Fruit fly (Drosophila melanogaster) Kc167 (cell line): ENCODE results near the gene CG32152.

Experiments used
- Myc ChIP-seq: fragments of >200 bp; optimal IDR thresholded peaks from 2 replicates; lab custom pipeline; 2017; ENCODE audit warnings: missing external identifiers
- Sin3A ChIP-seq: fragments of >200 bp; optimal IDR thresholded peaks from 2 replicates; lab custom pipeline; 2018; ENCODE audit warnings: missing external identifiers
- h ChIP-seq: fragments of >200 bp; optimal IDR thresholded peaks from 3 replicates; lab custom pipeline; 2018; ENCODE audit warnings: missing external identifiers
- insv ChIP-seq: fragments of >200 bp; optimal IDR thresholded peaks from 3 replicates; lab custom pipeline; 2018; ENCODE audit warnings: missing external identifiers
- psq ChIP-seq: fragments of >200 bp; optimal IDR thresholded peaks from 2 replicates; lab custom pipeline; 2017; ENCODE audit warnings: missing external identifiers
- ttk ChIP-seq: sonication (Bioruptor generic); optimal IDR thresholded peaks from 2 replicates; lab custom pipeline; 2017; ENCODE audit warnings: missing external identifiers

The CG32152 gene

DNA sequence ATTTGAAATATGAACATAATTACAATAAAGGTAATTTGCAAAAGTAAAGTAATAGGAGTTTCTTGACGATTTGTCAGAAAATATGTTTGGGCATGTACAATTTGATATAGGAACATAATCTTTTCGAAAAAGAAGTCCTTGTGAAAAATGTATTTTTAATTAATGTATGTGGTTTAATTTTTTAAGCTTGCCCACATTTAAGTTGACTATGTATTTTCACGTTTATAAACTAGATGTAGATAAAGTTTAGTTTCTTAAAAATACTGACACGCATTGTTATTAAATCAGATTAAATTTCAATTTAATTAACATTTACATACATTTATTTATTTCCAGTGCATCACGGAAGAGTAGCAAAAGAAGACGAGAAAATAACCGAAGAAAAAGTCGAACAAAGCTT, 32.7 kb upstream of the CG32152 start:
- TF ChIP-seq ttk (no peak), insv (lab: Kevin White, UChicago) (no peak), psq (no peak), h (lab: Kevin White, UChicago) (no peak), Myc (no peak), Sin3A (lab: Kevin White, UChicago) (no peak)

DNA sequence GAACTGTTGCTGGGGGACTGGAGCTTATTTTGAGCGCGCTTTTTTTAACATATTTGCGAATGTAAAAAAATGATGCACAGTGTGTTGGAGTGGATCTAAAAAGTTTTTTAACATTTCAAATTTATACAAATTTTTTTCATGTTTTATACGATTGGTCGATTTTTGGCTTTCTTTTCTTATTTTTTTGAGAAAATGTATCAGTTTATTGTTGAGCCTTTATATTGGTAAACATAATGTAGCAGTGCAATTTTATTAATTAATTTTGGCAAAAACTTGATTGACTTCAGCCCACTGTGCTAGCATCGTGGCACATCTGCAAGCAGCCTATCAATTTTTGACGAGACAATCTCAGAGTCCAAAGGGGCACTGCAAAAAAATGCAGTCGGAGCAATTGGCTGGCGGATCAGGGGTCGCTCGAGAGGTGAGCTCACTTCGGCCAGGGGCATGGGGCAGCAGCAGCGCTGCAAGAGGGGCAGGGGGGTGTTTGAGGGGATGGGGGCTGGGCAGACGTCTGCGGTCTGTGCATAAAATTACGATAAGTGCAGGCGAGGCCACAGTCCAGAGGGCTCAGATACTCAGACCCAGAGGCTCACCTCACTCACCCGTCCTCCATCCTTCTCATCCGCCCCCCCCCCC, 31.9 kb upstream of the CG32152 start:
- TF ChIP-seq Myc = no peak
- no peak for TF ChIP-seq psq
- TF ChIP-seq insv (lab: Kevin White, UChicago) = no peak
- no peak for TF ChIP-seq h (lab: Kevin White, UChicago)
- no peak for TF ChIP-seq ttk
- no peak for TF ChIP-seq Sin3A (lab: Kevin White, UChicago)

DNA sequence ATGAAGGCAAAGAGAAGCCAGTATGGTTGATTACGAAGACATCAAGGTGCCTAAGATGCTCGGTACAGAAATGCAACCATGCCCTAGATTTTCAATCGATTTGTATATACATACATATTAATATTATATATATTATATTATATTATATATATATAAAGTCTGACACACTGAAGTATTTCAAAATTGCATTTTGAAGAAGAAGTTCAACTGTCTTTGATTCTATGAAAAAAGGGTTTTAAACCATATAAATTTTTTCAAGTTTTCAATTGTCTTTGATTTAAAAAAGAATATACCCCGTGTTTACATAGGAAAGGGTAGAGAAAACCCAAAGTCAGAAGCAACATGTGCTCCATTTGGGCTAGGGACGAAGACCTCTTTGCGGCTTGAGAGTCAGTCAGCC, 30.9 kb upstream of the CG32152 start:
- TF ChIP-seq psq (no peak), ttk (no peak)

DNA sequence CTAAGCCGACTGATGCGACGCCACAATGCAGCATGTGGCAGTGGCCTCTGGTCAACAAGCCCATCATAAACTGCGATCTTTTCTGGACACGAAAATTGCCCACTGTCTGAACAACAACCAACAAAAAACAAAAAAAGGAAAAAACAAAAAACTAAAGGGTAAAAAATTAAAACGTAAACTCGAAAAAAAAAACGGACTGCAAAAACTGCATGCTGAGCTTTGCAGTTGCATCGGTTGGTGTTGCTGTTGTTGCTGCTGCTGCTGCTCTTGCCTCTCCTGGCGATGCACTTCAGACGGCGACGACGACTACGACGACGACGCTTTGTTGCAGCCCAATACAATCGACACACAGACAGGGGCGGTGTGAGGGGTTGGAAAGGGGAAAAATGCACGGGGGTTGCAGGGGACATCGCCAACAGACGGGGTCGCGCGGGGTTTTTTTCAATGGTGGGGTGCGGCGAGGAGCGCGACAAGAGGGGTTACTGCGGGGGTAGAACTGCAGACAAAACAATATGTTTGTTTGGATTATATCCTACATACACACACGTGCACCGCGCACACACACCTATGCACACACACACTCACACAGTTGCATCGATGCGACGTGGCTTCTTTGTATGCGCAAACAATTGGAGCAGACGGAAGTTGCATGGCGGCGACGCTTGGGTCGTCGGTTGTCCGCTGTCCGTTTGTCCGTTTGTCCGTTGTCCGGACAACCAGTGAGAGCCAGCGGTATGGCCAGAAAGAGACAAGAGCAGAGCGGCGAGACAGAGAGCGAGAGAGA, 30.2 kb upstream of the CG32152 start:
- no peak for TF ChIP-seq Sin3A (lab: Kevin White, UChicago)
- no peak for TF ChIP-seq Myc
- no peak for TF ChIP-seq h (lab: Kevin White, UChicago)
- TF ChIP-seq psq = no peak
- no peak for TF ChIP-seq insv (lab: Kevin White, UChicago)
- TF ChIP-seq ttk = no peak

DNA sequence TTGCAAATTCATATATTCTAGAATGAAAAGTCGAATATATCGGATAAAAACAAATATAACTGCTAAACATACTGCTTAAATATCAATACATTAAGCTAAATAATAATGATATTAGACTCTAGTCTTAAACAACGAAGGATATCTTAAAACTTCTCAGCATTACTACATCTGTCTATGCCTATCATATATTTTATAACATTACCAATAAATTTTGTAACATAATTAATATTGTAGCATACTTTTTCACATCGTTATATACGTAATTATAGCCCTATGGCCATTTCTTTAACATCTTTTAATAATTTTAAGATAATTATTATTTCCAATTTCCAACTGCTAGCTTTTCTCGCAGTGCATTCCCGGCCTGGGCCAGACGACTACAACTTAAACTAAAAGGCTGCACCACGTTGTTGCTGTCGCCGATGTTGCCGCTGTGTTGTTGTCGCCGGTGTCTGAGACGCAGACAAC, 29.0 kb upstream of the CG32152 start:
- TF ChIP-seq Myc (no peak), insv (lab: Kevin White, UChicago) (no peak), ttk (no peak), h (lab: Kevin White, UChicago) (no peak), Sin3A (lab: Kevin White, UChicago) (no peak), psq (no peak)

DNA sequence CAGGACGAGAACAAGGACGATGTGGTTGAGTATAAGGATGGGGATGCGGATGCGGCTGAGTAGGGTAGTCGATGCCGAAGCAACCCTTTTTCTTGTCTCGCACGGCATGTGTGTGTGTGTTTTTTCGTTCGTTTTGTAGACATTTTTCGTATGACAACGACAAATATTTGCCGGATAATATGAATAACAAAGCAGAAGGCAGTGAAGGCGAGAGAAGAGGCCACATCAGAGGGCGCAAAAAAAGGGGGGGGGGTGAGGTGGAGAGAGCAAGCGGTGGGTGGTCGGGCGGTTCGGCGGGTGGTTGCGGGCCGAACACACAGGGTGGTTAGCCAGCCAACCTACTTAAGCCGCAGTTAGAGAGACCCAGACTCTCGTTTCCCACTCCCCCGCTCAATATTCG, 28.5 kb upstream of the CG32152 start:
- TF ChIP-seq h (lab: Kevin White, UChicago) (no peak), ttk (no peak), psq (no peak), Myc (no peak), Sin3A (lab: Kevin White, UChicago) (no peak), insv (lab: Kevin White, UChicago) (no peak)

DNA sequence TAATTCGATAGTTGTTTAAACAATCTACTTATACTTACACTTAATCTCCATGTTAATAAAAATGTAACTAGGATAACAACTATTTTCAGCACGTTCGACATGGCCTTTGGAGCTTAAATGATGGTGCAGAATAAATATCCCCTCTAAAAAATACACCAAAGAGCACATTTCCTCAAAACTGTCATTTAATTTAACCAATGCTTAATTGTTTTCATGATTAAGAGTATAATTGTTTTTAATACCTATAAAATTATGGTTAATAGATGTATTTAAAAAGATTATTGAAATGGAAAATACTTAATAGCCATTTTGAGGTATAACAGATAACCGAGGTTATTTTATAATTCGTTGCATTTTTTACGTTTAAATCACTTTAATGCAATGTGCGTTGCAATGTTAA, 27.4 kb upstream of the CG32152 start, which contains the start of gene CG33795:
TSS of gene CG33795 (minus strand) at position 101 of the 400 bp plus-strand sequence.
- TF ChIP-seq psq = no peak
- TF ChIP-seq insv (lab: Kevin White, UChicago) = no peak
- TF ChIP-seq Myc = no peak
- no peak for TF ChIP-seq ttk
- no peak for TF ChIP-seq h (lab: Kevin White, UChicago)
- no peak for TF ChIP-seq Sin3A (lab: Kevin White, UChicago)

DNA sequence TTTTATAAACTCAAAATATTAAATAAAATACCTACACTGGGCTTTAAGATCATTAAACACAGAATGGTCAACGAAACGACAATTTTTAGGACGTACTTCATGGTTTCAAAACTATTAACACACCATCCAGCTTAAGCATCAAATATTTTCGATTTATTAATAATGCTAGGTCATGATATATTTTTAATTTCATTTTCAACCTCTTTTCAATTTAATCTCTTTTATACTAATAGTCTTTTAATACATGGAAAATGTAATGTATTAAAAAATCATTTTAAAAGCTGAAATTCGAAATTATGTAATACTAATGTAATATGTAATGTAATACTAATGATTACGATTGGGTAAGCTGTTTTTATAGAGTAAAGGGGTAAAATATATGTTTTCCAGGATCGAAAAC, 26.2 kb upstream of the CG32152 start, which contains the start of gene CG33796:
TSS of gene CG33796 (minus strand) at position 101 of the 400 bp plus-strand sequence.
- no peak for TF ChIP-seq Myc
- TF ChIP-seq ttk = no peak
- TF ChIP-seq insv (lab: Kevin White, UChicago) = no peak
- TF ChIP-seq Sin3A (lab: Kevin White, UChicago) = no peak
- no peak for TF ChIP-seq h (lab: Kevin White, UChicago)
- TF ChIP-seq psq = no peak

DNA sequence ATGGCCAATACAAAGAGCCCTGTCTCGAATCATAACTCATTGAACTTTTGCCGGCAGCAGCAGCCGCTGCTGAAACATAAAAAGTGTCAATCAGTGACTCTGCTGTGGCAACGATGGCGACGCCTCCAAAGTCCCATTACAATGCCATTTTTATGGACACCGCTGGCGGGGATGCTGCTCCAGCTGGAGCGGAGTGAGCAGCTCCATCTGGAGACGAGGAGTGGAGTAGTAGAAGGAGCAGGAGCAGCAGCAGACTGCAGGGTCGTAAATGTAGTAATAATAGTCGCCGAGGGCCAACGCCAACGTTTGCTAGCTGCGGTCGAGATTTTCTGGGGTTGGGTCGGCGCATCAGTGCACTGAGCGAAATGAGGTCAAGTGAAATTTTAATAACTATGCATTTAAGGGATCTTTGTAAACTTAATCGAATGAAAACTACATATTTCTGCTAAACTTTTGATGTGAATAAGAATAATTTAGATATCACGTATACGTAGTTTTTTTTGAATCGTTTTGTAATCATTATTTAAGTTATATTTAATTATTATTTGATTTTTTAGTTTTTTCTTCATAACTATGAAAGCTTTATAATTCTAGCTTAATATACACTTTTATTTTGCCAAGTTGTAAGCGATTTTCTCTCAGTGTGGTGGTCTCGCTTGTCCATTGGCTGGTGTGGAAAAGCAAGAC, 24.8 kb upstream of the CG32152 start:
- no peak for TF ChIP-seq ttk

DNA sequence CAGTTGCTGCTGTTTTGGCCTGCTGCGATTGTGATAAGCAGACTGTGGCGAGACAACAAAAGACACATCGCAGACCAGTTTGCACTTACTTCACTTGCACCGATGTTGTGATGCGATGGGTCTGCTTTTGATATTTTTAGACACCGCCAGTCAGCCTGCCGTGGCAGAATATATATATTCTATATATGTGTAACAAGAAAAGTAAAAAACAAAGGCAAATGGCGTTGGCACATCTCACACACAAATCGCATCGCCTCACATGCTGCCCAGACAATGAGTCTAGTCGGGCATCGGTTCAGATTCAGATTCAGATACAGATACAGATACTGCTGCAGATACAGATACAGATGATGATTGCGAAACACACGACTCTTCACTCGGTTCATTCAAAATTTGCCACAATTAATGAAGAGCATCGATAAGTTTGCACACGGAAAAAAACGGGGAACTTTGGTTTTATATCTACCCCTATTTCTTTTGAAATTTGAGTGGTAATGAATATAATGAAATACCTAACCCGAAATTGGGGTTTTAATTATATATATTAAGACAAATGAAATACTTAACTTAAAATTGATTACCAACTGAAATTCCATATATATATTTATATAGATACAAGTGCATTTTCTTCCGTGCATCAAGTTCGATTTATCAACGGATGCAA, 24.0 kb upstream of the CG32152 start:
- no peak for TF ChIP-seq Myc
- TF ChIP-seq Sin3A (lab: Kevin White, UChicago) = no peak
- no peak for TF ChIP-seq psq
- no peak for TF ChIP-seq insv (lab: Kevin White, UChicago)
- TF ChIP-seq h (lab: Kevin White, UChicago) = no peak
- no peak for TF ChIP-seq ttk

DNA sequence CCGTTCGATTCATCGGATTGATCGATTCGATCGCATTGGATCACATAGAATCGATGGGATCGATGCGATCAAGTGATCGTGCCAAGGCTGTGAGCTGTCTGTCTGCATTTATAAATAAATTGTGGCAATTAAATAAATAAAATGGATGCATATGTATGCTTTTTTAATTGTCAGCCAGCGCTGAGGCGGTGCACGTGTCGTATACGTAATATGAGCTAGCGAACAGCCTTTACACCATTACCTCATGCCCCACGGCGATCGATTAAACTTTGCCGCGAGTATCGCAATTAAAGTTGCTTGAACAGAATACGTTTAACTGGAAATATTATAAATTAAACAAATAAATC, 23.1 kb upstream of the CG32152 start:
- TF ChIP-seq h (lab: Kevin White, UChicago) (no peak), psq (no peak), Myc (no peak), Sin3A (lab: Kevin White, UChicago) (no peak), ttk (no peak), insv (lab: Kevin White, UChicago) (no peak)

DNA sequence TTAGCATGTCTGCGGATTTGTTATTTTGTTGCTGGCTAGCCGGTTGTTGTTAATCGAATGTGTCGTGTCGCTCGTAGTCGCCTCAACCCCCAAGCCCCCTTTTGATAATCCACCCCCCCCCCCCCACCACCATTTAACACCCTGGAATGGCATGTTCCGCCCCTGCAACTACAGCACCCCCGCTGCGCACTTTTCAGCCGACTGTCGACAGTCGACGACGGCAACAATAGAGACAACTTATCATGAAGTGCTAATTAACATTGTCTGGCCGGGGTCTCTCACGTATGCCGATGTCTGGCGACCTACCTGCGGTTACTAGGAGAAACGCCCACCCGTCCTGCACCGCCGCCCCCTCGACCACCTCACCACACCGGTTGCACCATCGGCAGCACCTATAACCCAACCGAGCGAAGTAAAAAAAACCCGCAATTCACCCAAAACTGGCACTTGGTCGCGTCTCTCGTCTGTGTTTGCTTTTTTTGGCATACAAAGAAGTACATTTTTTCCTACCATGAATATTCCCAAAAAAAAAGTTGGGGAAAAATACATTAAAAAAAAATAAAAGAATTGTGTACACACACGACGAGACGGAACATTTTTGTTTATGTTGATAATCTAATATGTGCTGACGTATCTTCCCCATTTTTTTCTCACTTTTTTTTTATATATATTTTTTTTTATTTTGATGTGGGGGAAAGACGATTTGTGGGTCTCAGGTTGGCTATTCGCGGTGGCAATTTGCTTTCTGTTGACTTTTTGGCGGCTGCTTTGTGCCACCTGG, 22.6 kb upstream of the CG32152 start:
- TF ChIP-seq ttk = no peak
- TF ChIP-seq h (lab: Kevin White, UChicago) = no peak
- TF ChIP-seq Sin3A (lab: Kevin White, UChicago) = no peak
- TF ChIP-seq insv (lab: Kevin White, UChicago) = no peak
- no peak for TF ChIP-seq psq
- no peak for TF ChIP-seq Myc
